Fruit fly (Drosophila melanogaster) whole organism, embryonic: ENCODE results near the gene CG4631.

ENCODE experiments used
- CG10267 ChIP-seq: fragments of 200-800 bp; sonication (Bioruptor generic); optimal IDR thresholded peaks from 2 replicates; lab custom pipeline; 2018; ENCODE audit warnings: missing biosample characterization, mild to moderate bottlenecking, missing genetic modification characterization, moderate library complexity
- CG11085 ChIP-seq: fragments of 200-800 bp; sonication (Bioruptor generic); IDR thresholded peaks from 2 replicates; pipeline ENCODE4 v1.3.6; 2022; ENCODE audit warnings: missing biosample characterization, missing genetic modification characterization
- CG11398 ChIP-seq: fragments of 200-800 bp; sonication (Bioruptor generic); optimal IDR thresholded peaks from 2 replicates; lab custom pipeline; 2016; ENCODE audit warnings: missing biosample characterization, missing genetic modification characterization
- CG12659 ChIP-seq: fragments of 200-800 bp; sonication (Bioruptor generic); optimal IDR thresholded peaks from 3 replicates; lab custom pipeline; 2017; ENCODE audit warnings: mild to moderate bottlenecking, missing biosample characterization, missing genetic modification reagents, missing genetic modification characterization
- CG17328 ChIP-seq: fragments of 200-800 bp; sonication (Bioruptor generic); IDR thresholded peaks from 2 replicates; pipeline ENCODE4 v1.3.6; 2022; ENCODE audit warnings: missing biosample characterization, missing genetic modification characterization
- CG18764 ChIP-seq: fragments of 200-800 bp; sonication (Bioruptor generic); optimal IDR thresholded peaks from 3 replicates; lab custom pipeline; 2016; ENCODE audit warnings: missing biosample characterization, missing genetic modification characterization
- CG34224 ChIP-seq: fragments of 200-800 bp; sonication (Bioruptor generic); IDR thresholded peaks from 3 replicates; pipeline ENCODE4 v1.3.6; 2022; ENCODE audit warnings: missing biosample characterization, missing genetic modification characterization; ENCODE audit not compliant: partially characterized antibody
- CG3838 ChIP-seq: fragments of 200-800 bp; sonication (Bioruptor generic); optimal IDR thresholded peaks from 3 replicates; lab custom pipeline; 2016; ENCODE audit warnings: missing biosample characterization, missing genetic modification characterization
- CG4360 ChIP-seq: fragments of 200-800 bp; sonication (Bioruptor generic); IDR thresholded peaks from 2 replicates; pipeline ENCODE4 v1.3.6; 2022; ENCODE audit warnings: missing biosample characterization, missing genetic modification characterization
- CG6689 ChIP-seq: fragments of 200-800 bp; sonication (Bioruptor generic); IDR thresholded peaks from 2 replicates; pipeline ENCODE4 v1.3.6; 2022; ENCODE audit warnings: missing biosample characterization, missing genetic modification characterization
- CG6765 ChIP-seq: fragments of 200-800 bp; sonication (Bioruptor generic); optimal IDR thresholded peaks from 3 replicates; lab custom pipeline; 2017; ENCODE audit warnings: missing biosample characterization, mild to moderate bottlenecking, missing genetic modification characterization
- CG6791 ChIP-seq: fragments of 200-800 bp; sonication (Bioruptor generic); IDR thresholded peaks from 3 replicates; pipeline ENCODE4 v1.3.6; 2022; ENCODE audit warnings: missing biosample characterization, missing genetic modification characterization; ENCODE audit not compliant: partially characterized antibody
- CG6813 ChIP-seq: fragments of 200-800 bp; sonication (Bioruptor generic); optimal IDR thresholded peaks from 2 replicates; lab custom pipeline; 2017; ENCODE audit warnings: missing biosample characterization, missing genetic modification characterization, mild to moderate bottlenecking, moderate library complexity, missing genetic modification reagents
- CG7556 ChIP-seq: fragments of 200-800 bp; sonication (Bioruptor generic); optimal IDR thresholded peaks from 2 replicates; lab custom pipeline; 2017; ENCODE audit warnings: missing biosample characterization, mild to moderate bottlenecking, missing genetic modification characterization
- CG7987 ChIP-seq: fragments of 200-800 bp; sonication (Bioruptor generic); optimal IDR thresholded peaks from 2 replicates; lab custom pipeline; 2018; ENCODE audit warnings: missing biosample characterization, mild to moderate bottlenecking, missing genetic modification characterization, moderate library complexity
- CG8089 ChIP-seq: fragments of 200-800 bp; sonication (Bioruptor generic); optimal IDR thresholded peaks from 3 replicates; lab custom pipeline; 2016; ENCODE audit warnings: missing biosample characterization, missing genetic modification characterization
- CkIIα-i1 ChIP-seq: fragments of 200-800 bp; sonication (Bioruptor generic); IDR thresholded peaks from 2 replicates; pipeline ENCODE4 v1.3.6; 2022; ENCODE audit warnings: missing biosample characterization, missing genetic modification characterization
- CrebB ChIP-seq: fragments of 200-800 bp; sonication (Bioruptor generic); optimal IDR thresholded peaks from 3 replicates; lab custom pipeline; 2018; ENCODE audit warnings: missing biosample characterization, mild to moderate bottlenecking, missing genetic modification characterization
- Dbx ChIP-seq: fragments of 200-800 bp; sonication (Bioruptor generic); IDR thresholded peaks from 3 replicates; pipeline ENCODE4 v1.3.6; 2022; ENCODE audit warnings: missing biosample characterization, missing genetic modification characterization
- Eip74EF ChIP-seq, 2 experiments: fragments of 200-800 bp in 1 of 2; fragments of >200 bp in 1 of 2; sonication (Bioruptor generic) in 1 of 2; optimal IDR thresholded peaks; 2 replicates each; lab custom pipeline; 2017 to 2019; ENCODE audit warnings: missing biosample characterization in 2 of 2, missing genetic modification characterization in 2 of 2, mild to moderate bottlenecking in 1 of 2, moderate library complexity in 1 of 2
- HHEX ChIP-seq: fragments of 200-800 bp; sonication (Bioruptor generic); optimal IDR thresholded peaks from 3 replicates; lab custom pipeline; 2017; ENCODE audit warnings: missing biosample characterization, mild to moderate bottlenecking, missing genetic modification characterization, missing genetic modification reagents
- Hey ChIP-seq: fragments of 200-800 bp; sonication (Bioruptor generic); optimal IDR thresholded peaks from 3 replicates; lab custom pipeline; 2018; ENCODE audit warnings: missing biosample characterization, mild to moderate bottlenecking, missing genetic modification characterization
- HmgD ChIP-seq: fragments of 200-800 bp; sonication (Bioruptor generic); optimal IDR thresholded peaks from 3 replicates; lab custom pipeline; 2016; ENCODE audit warnings: missing biosample characterization, missing genetic modification characterization
- Hr51 ChIP-seq, 2 experiments: fragments of 200-800 bp; sonication (Bioruptor generic); optimal IDR thresholded peaks; 2 replicates in 1 of 2; 3 replicates in 1 of 2; lab custom pipeline; 2016 to 2018; ENCODE audit warnings: missing biosample characterization in 2 of 2, missing genetic modification characterization in 2 of 2, mild to moderate bottlenecking in 1 of 2, moderate library complexity in 1 of 2
- Hsf ChIP-seq: fragments of 200-800 bp; sonication (Bioruptor generic); optimal IDR thresholded peaks from 3 replicates; lab custom pipeline; 2016; ENCODE audit warnings: missing biosample characterization, missing genetic modification characterization
- Meics ChIP-seq: fragments of 200-800 bp; sonication (Bioruptor generic); optimal IDR thresholded peaks from 2 replicates; lab custom pipeline; 2017; ENCODE audit warnings: missing biosample characterization, mild to moderate bottlenecking, missing genetic modification characterization
- Nf-YB ChIP-seq: fragments of 200-800 bp; sonication (Bioruptor generic); optimal IDR thresholded peaks from 3 replicates; lab custom pipeline; 2019; ENCODE audit warnings: missing biosample characterization, mild to moderate bottlenecking, missing genetic modification characterization, moderate library complexity
- NfI ChIP-seq: fragments of 200-800 bp; sonication (Bioruptor generic); optimal IDR thresholded peaks from 3 replicates; lab custom pipeline; 2018; ENCODE audit warnings: missing biosample characterization, mild to moderate bottlenecking, missing genetic modification characterization, moderate library complexity
- Pdp1 ChIP-seq, 2 experiments: fragments of 200-800 bp; sonication (Bioruptor generic); optimal IDR thresholded peaks; 3 replicates each; lab custom pipeline; 2016; ENCODE audit warnings: missing biosample characterization in 2 of 2, missing genetic modification characterization in 2 of 2, mild to moderate bottlenecking in 1 of 2, moderate library complexity in 1 of 2
- Tbp ChIP-seq: fragments of >200 bp; optimal IDR thresholded peaks from 2 replicates; lab custom pipeline; 2018; ENCODE audit warnings: missing biosample characterization, missing genetic modification characterization
- ase ChIP-seq: fragments of 200-800 bp; sonication (Bioruptor generic); IDR thresholded peaks from 3 replicates; pipeline ENCODE4 v1.3.6; 2022; ENCODE audit warnings: missing biosample characterization, missing genetic modification characterization
- bcd ChIP-seq: fragments of 200-800 bp; sonication (Bioruptor generic); optimal IDR thresholded peaks from 2 replicates; lab custom pipeline; 2017; ENCODE audit warnings: missing biosample characterization, mild to moderate bottlenecking, missing genetic modification characterization
- bsh ChIP-seq, 2 experiments: fragments of 200-800 bp; sonication (Bioruptor generic); optimal IDR thresholded peaks; 2 replicates each; lab custom pipeline; 2017 to 2018; ENCODE audit warnings: mild to moderate bottlenecking in 2 of 2, missing biosample characterization in 2 of 2, missing genetic modification characterization in 2 of 2, moderate library complexity in 1 of 2
- croc ChIP-seq: fragments of 200-800 bp; sonication (Bioruptor generic); conservative IDR thresholded peaks from 3 replicates; pipeline ENCODE4 v1.3.6; 2022; ENCODE audit warnings: missing biosample characterization, missing genetic modification characterization
- ems ChIP-seq: fragments of 200-800 bp; sonication (Bioruptor generic); optimal IDR thresholded peaks from 3 replicates; lab custom pipeline; 2016; ENCODE audit warnings: missing biosample characterization, missing genetic modification characterization
- grn ChIP-seq: fragments of 200-800 bp; sonication (Bioruptor generic); optimal IDR thresholded peaks from 3 replicates; lab custom pipeline; 2017; ENCODE audit warnings: missing biosample characterization, missing genetic modification characterization
- her ChIP-seq: fragments of 200-800 bp; sonication (Bioruptor generic); optimal IDR thresholded peaks from 2 replicates; lab custom pipeline; 2016; ENCODE audit warnings: missing biosample characterization, missing genetic modification characterization
- inv ChIP-seq: fragments of 200-800 bp; sonication (Bioruptor generic); IDR thresholded peaks from 2 replicates; pipeline ENCODE4 v1.3.6; 2022; ENCODE audit warnings: missing biosample characterization, missing genetic modification characterization; ENCODE audit not compliant: partially characterized antibody
- luna ChIP-seq: fragments of 200-800 bp; sonication (Bioruptor generic); optimal IDR thresholded peaks from 2 replicates; lab custom pipeline; 2016; ENCODE audit warnings: missing biosample characterization, missing genetic modification characterization
- p53 ChIP-seq: fragments of 200-800 bp; sonication (Bioruptor generic); optimal IDR thresholded peaks from 2 replicates; lab custom pipeline; 2016; ENCODE audit warnings: missing biosample characterization, missing genetic modification characterization
- pfk ChIP-seq: fragments of 200-800 bp; sonication (Bioruptor generic); optimal IDR thresholded peaks from 2 replicates; lab custom pipeline; 2018; ENCODE audit warnings: missing biosample characterization, mild to moderate bottlenecking, missing genetic modification characterization, moderate library complexity
- ssp ChIP-seq: fragments of 200-800 bp; sonication (Bioruptor generic); IDR thresholded peaks from 2 replicates; pipeline ENCODE4 v1.3.6; 2022; ENCODE audit warnings: missing biosample characterization, missing genetic modification characterization
- stwl ChIP-seq: fragments of 200-800 bp; sonication (Bioruptor generic); optimal IDR thresholded peaks from 3 replicates; lab custom pipeline; 2018; ENCODE audit warnings: missing biosample characterization, mild to moderate bottlenecking, missing genetic modification characterization, moderate library complexity
- tna ChIP-seq: fragments of 200-800 bp; sonication (Bioruptor generic); IDR thresholded peaks from 2 replicates; pipeline ENCODE4 v1.3.6; 2022; ENCODE audit warnings: missing biosample characterization, missing genetic modification characterization; ENCODE audit not compliant: partially characterized antibody
- trh ChIP-seq: fragments of 200-800 bp; sonication (Bioruptor generic); optimal IDR thresholded peaks from 2 replicates; lab custom pipeline; 2016; ENCODE audit warnings: missing biosample characterization, missing genetic modification characterization
- ttk ChIP-seq: fragments of 200-800 bp; sonication (Bioruptor generic); IDR thresholded peaks from 2 replicates; pipeline ENCODE4 v2.1.2; 2022; ENCODE audit warnings: missing biosample characterization, missing genetic modification characterization
- vvl ChIP-seq: fragments of 200-800 bp; sonication (Bioruptor generic); IDR thresholded peaks from 2 replicates; pipeline ENCODE4 v1.3.6; 2022; ENCODE audit warnings: missing biosample characterization, missing genetic modification characterization
- zf30C ChIP-seq: fragments of 200-800 bp; sonication (Bioruptor generic); optimal IDR thresholded peaks from 3 replicates; lab custom pipeline; 2018; ENCODE audit warnings: missing biosample characterization, mild to moderate bottlenecking, missing genetic modification characterization

The CG4631 gene

dm6 chr2L:16597798-16598737, 9.1 kb upstream of the CG4631 start (continued):
- TF ChIP-seq Pdp1 (GFP tag; optimal IDR thresholded peaks at IDR 0.05; lab: Kevin White, UChicago) (peak in 1 of 2 experiments; percentile 54), pfk (GFP tag; lab: Kevin White, UChicago) (no peak), inv (GFP tag; lab: Robert Waterston, UW) (no peak), stwl (tag; lab: Kevin White, UChicago) (peak; percentile 64), tna (GFP tag; lab: Robert Waterston, UW) (no peak), CG17328 (peak; percentile 70), Hsf (GFP tag; lab: Kevin White, UChicago) (peak; percentile 59), CG34224 (no peak), her (GFP tag; lab: Kevin White, UChicago) (no peak), ssp (GFP tag; lab: Robert Waterston, UW) (no peak; the same call in 1 of the 2 replicates), CG6689 (GFP tag; lab: Robert Waterston, UW) (peak; percentile 47), grn (GFP tag; lab: Kevin White, UChicago) (no peak), bsh (GFP tag; optimal IDR thresholded peaks at IDR 0.05; lab: Kevin White, UChicago) (peak; percentile 92 to 95), ase (GFP tag; lab: Robert Waterston, UW) (no peak), CrebB (tag; lab: Kevin White, UChicago) (no peak), Tbp (no peak), CG7556 (GFP tag; lab: Kevin White, UChicago) (peak; percentile 42), CG7987 (GFP tag; lab: Kevin White, UChicago) (no peak), p53 (GFP tag; lab: Kevin White, UChicago) (peak; percentile 22), CG11398 (no peak), CG4360 (no peak), zf30C (GFP tag; lab: Kevin White, UChicago) (peak; percentile 57), CG3838 (GFP tag; lab: Kevin White, UChicago) (no peak), CkIIα-i1 (no peak), CG11085 (GFP tag; lab: Robert Waterston, UW) (no peak), Hr51 (GFP tag; optimal IDR thresholded peaks at IDR 0.05; lab: Kevin White, UChicago) (peak in 1 of 2 experiments; percentile 52), ttk (GFP tag; lab: Robert Waterston, UW) (peak; percentile 73; the same call in 1 of the 2 replicates), CG6765 (GFP tag; lab: Kevin White, UChicago) (no peak), ems (GFP tag; lab: Kevin White, UChicago) (peak; percentile 11), trh (GFP tag; lab: Kevin White, UChicago) (no peak), HmgD (GFP tag; lab: Kevin White, UChicago) (no peak), vvl (GFP tag; lab: Robert Waterston, UW) (peak; percentile 72), CG10267 (tag; lab: Kevin White, UChicago) (peak; percentile 37), CG12659 (GFP tag; lab: Kevin White, UChicago) (peak; percentile 15), HHEX (GFP tag; lab: Kevin White, UChicago) (no peak), Nf-YB (GFP tag; lab: Kevin White, UChicago) (peak; percentile 23), Meics (no peak), Eip74EF (GFP tag; optimal IDR thresholded peaks at IDR 0.05; lab: Kevin White, UChicago) (peak in 1 of 2 experiments; percentile 31), luna (GFP tag; lab: Kevin White, UChicago) (no peak), Dbx (GFP tag; lab: Robert Waterston, UW) (no peak), CG18764 (GFP tag; lab: Kevin White, UChicago) (no peak), bcd (GFP tag; lab: Kevin White, UChicago) (peak; percentile 13), Hey (tag; lab: Kevin White, UChicago) (no peak), CG6813 (GFP tag; lab: Kevin White, UChicago) (no peak), CG8089 (peak; percentile 53), NfI (GFP tag; lab: Kevin White, UChicago) (peak; percentile 62), croc (GFP tag; lab: Robert Waterston, UW) (peak; percentile 40; the same call in 2 of the 3 replicates), CG6791 (GFP tag; lab: Robert Waterston, UW) (no peak)
